Worm (Caenorhabditis elegans): ENCODE results near the gene gpn-1.

- TF ChIP-seq aly-2 (tag; optimal IDR thresholded peaks at IDR 0.05) (no peak), nhr-237 (tag; optimal IDR thresholded peaks at IDR 0.05) (no peak), unc-130 (tag; optimal IDR thresholded peaks at IDR 0.05) (no peak), fos-1 (tag; optimal IDR thresholded peaks at IDR 0.05) (no peak), grh-1 (GFP tag; IDR thresholded peaks at IDR 0.05) (no peak), alr-1 (tag; optimal IDR thresholded peaks at IDR 0.05; ENCODE audit: borderline replicate concordance) (no peak), mdl-1 (tag; optimal IDR thresholded peaks at IDR 0.05) (no peak)
Observed at ce11 chrX:15668695-15669094, 12.8 kb upstream of the gpn-1 start.
